Worm (Caenorhabditis elegans) whole organism, early embryonic: ENCODE data around the gene lgc-12.

ENCODE experiments used
- B0310.2 ChIP-seq: sonication (generic microtip); optimal IDR thresholded peaks from 2 replicates; lab custom pipeline; 2016; ENCODE audit warnings: mild to moderate bottlenecking, missing genetic modification characterization, missing compliant biosample characterization
- F13C5.2 ChIP-seq: sonication (generic microtip); optimal IDR thresholded peaks from 2 replicates; lab custom pipeline; 2017; ENCODE audit warnings: mild to moderate bottlenecking, missing genetic modification characterization, inconsistent platforms, missing compliant biosample characterization
- aly-1 ChIP-seq: sonication (generic microtip); optimal IDR thresholded peaks from 2 replicates; lab custom pipeline; 2016; ENCODE audit warnings: missing genetic modification characterization, missing compliant biosample characterization
- ama-1 ChIP-seq: fragments of 150-350 bp; optimal IDR thresholded peaks from 2 replicates; lab custom pipeline; 2014
- ceh-13 ChIP-seq: fragments of 200-800 bp; sonication (Bioruptor generic); optimal IDR thresholded peaks from 2 replicates; lab custom pipeline; 2018; ENCODE audit warnings: mild to moderate bottlenecking, missing genetic modification characterization, missing compliant biosample characterization
- ceh-36 ChIP-seq: sonication (generic microtip); optimal IDR thresholded peaks from 2 replicates; lab custom pipeline; 2016; ENCODE audit warnings: missing genetic modification characterization, inconsistent platforms, missing compliant biosample characterization
- ets-7 ChIP-seq: sonication (generic microtip); optimal IDR thresholded peaks from 2 replicates; lab custom pipeline; 2016; ENCODE audit warnings: missing genotype, missing genetic modification characterization, missing compliant biosample characterization
- flt-1 ChIP-seq: fragments of 200-800 bp; sonication (Bioruptor generic); IDR thresholded peaks from 2 replicates; pipeline ENCODE4 v1.3.6; 2022; ENCODE audit warnings: missing genetic modification characterization, missing compliant biosample characterization
- hmbx-1 ChIP-seq: sonication (generic microtip); optimal IDR thresholded peaks from 2 replicates; lab custom pipeline; 2016; ENCODE audit warnings: mild to moderate bottlenecking, missing genetic modification characterization, missing compliant biosample characterization
- hmg-4 ChIP-seq: fragments of 200-800 bp; sonication (Bioruptor generic); optimal IDR thresholded peaks from 2 replicates; lab custom pipeline; 2018; ENCODE audit warnings: mild to moderate bottlenecking, missing genetic modification characterization, missing compliant biosample characterization
- hnd-1 ChIP-seq: sonication (generic microtip); optimal IDR thresholded peaks from 2 replicates; lab custom pipeline; 2016; ENCODE audit warnings: missing genetic modification characterization, missing compliant biosample characterization
- pes-1 ChIP-seq: fragments of 200-800 bp; sonication (Bioruptor generic); IDR thresholded peaks from 2 replicates; pipeline ENCODE4 v1.3.6; 2022; ENCODE audit warnings: missing genetic modification reagents, missing genetic modification characterization, missing compliant biosample characterization
- scrt-1 ChIP-seq: fragments of 200-800 bp; sonication (Bioruptor generic); IDR thresholded peaks from 2 replicates; pipeline ENCODE4 v1.3.6; 2022; ENCODE audit warnings: missing genetic modification characterization, missing compliant biosample characterization
- sea-1 ChIP-seq: fragments of 200-800 bp; sonication (Bioruptor generic); conservative IDR thresholded peaks from 2 replicates; pipeline ENCODE4 v1.3.6; 2022; ENCODE audit warnings: missing genetic modification characterization, missing compliant biosample characterization
- tbx-11 ChIP-seq: fragments of 200-800 bp; sonication (Bioruptor generic); IDR thresholded peaks from 2 replicates; pipeline ENCODE4 v1.3.6; 2022; ENCODE audit warnings: missing genetic modification characterization, missing compliant biosample characterization
- tbx-37 ChIP-seq: fragments of 200-800 bp; sonication (Bioruptor generic); conservative IDR thresholded peaks from 2 replicates; pipeline ENCODE4 v1.3.6; 2022; ENCODE audit warnings: missing genetic modification reagents, missing genetic modification characterization, missing compliant biosample characterization
- tra-4 ChIP-seq: sonication (generic microtip); optimal IDR thresholded peaks from 2 replicates; lab custom pipeline; 2017; ENCODE audit warnings: missing genetic modification characterization, missing compliant biosample characterization

The lgc-12 gene

ce11 chrIII:7572781-7573400, 10.9 kb downstream of the lgc-12 start, which contains the start of the genes rpl-9 and lpd-7:
TSS of gene rpl-9 (minus strand) at chrIII:7572831.
TSS of gene lpd-7 (plus strand) at chrIII:7573350.
- TF ChIP-seq hnd-1 (tag; lab: Kevin White, UChicago) (no peak), scrt-1 (no peak), flt-1 (GFP tag; lab: Robert Waterston, UW) (no peak), F13C5.2 (tag; lab: Kevin White, UChicago) (peak; percentile 71)

ce11 chrIII:7579324-7579723, 17.4 kb downstream of the lgc-12 start, which contains the start of gene mfsd-6:
TSS of gene mfsd-6 (minus strand) at chrIII:7579411.
- TF ChIP-seq scrt-1 (no peak), tra-4 (tag; lab: Kevin White, UChicago) (no peak), hmbx-1 (tag; lab: Kevin White, UChicago) (no peak), B0310.2 (tag; lab: Kevin White, UChicago) (no peak), ceh-13 (no peak), ama-1 (lab: Kevin White, UChicago) (no peak), sea-1 (GFP tag; lab: Robert Waterston, UW) (no peak), F13C5.2 (tag; lab: Kevin White, UChicago) (no peak), tbx-11 (no peak), flt-1 (GFP tag; lab: Robert Waterston, UW) (no peak), ceh-36 (tag; lab: Kevin White, UChicago) (no peak), aly-1 (tag; lab: Kevin White, UChicago) (no peak), hnd-1 (tag; lab: Kevin White, UChicago) (no peak), tbx-37 (no peak), hmg-4 (GFP tag; lab: Kevin White, UChicago) (no peak), ets-7 (tag; lab: Kevin White, UChicago) (no peak), pes-1 (GFP tag; lab: Robert Waterston, UW) (no peak)

ce11 chrIII:7580586-7580985, 18.6 kb downstream of the lgc-12 start:
- TF ChIP-seq ceh-36 (tag; lab: Kevin White, UChicago), result no peak
- no peak for TF ChIP-seq aly-1 (tag; lab: Kevin White, UChicago)
- TF ChIP-seq scrt-1, result no peak
- no peak for TF ChIP-seq sea-1 (GFP tag; lab: Robert Waterston, UW)
- TF ChIP-seq tbx-11, result no peak
- TF ChIP-seq hnd-1 (tag; lab: Kevin White, UChicago), result no peak
- TF ChIP-seq F13C5.2 (tag; lab: Kevin White, UChicago), result no peak
- TF ChIP-seq hmg-4 (GFP tag; lab: Kevin White, UChicago), result no peak
- TF ChIP-seq flt-1 (GFP tag; lab: Robert Waterston, UW), result no peak
- TF ChIP-seq ama-1 (lab: Kevin White, UChicago), result no peak
- no peak for TF ChIP-seq tra-4 (tag; lab: Kevin White, UChicago)
- no peak for TF ChIP-seq B0310.2 (tag; lab: Kevin White, UChicago)
- TF ChIP-seq ceh-13, result no peak
- TF ChIP-seq hmbx-1 (tag; lab: Kevin White, UChicago), result no peak
- TF ChIP-seq ets-7 (tag; lab: Kevin White, UChicago), result no peak
- no peak for TF ChIP-seq tbx-37
- no peak for TF ChIP-seq pes-1 (GFP tag; lab: Robert Waterston, UW)

- no peak for TF ChIP-seq tbx-37
- TF ChIP-seq scrt-1, result no peak
- no peak for TF ChIP-seq hmbx-1 (tag; lab: Kevin White, UChicago)
- TF ChIP-seq sea-1 (GFP tag; lab: Robert Waterston, UW), result no peak
- no peak for TF ChIP-seq aly-1 (tag; lab: Kevin White, UChicago)
- no peak for TF ChIP-seq ama-1 (lab: Kevin White, UChicago)
- no peak for TF ChIP-seq flt-1 (GFP tag; lab: Robert Waterston, UW)
- no peak for TF ChIP-seq B0310.2 (tag; lab: Kevin White, UChicago)
Measured at ce11 chrIII:7582885-7583284, 20.9 kb downstream of the lgc-12 start, which contains the start of gene R13A5.10. TSS of gene R13A5.10 (minus strand) at chrIII:7582985.

ce11 chrIII:7584131-7584646, 22.2 kb downstream of the lgc-12 start, which contains the start of gene cup-5:
TSS of gene cup-5 (plus strand) at chrIII:7584181.
- no peak for TF ChIP-seq hmbx-1 (tag; lab: Kevin White, UChicago)
- no peak for TF ChIP-seq ceh-13
- no peak for TF ChIP-seq B0310.2 (tag; lab: Kevin White, UChicago)
- TF ChIP-seq tbx-11, result no peak
- no peak for TF ChIP-seq tbx-37
- no peak for TF ChIP-seq scrt-1
- no peak for TF ChIP-seq F13C5.2 (tag; lab: Kevin White, UChicago)
- no peak for TF ChIP-seq ceh-36 (tag; lab: Kevin White, UChicago)
- TF ChIP-seq aly-1 (tag; lab: Kevin White, UChicago), result no peak
- no peak for TF ChIP-seq pes-1 (GFP tag; lab: Robert Waterston, UW)
- no peak for TF ChIP-seq ets-7 (tag; lab: Kevin White, UChicago)
- no peak for TF ChIP-seq hmg-4 (GFP tag; lab: Kevin White, UChicago)

- TF ChIP-seq ama-1 (lab: Kevin White, UChicago) (no peak), hmbx-1 (tag; lab: Kevin White, UChicago) (no peak), tbx-37 (no peak), ceh-36 (tag; lab: Kevin White, UChicago) (no peak)
Measured at ce11 chrIII:7588214-7588613, 26.2 kb downstream of the lgc-12 start, which contains the start of gene R13A5.15. TSS of gene R13A5.15 (minus strand) at chrIII:7588314.

ce11 chrIII:7593285-7593928, 31.4 kb downstream of the lgc-12 start, which contains the start of gene R13A5.11:
TSS of gene R13A5.11 (minus strand) at chrIII:7593335.
- no peak for TF ChIP-seq scrt-1
- no peak for TF ChIP-seq ama-1 (lab: Kevin White, UChicago)
- no peak for TF ChIP-seq hmbx-1 (tag; lab: Kevin White, UChicago)
- TF ChIP-seq pes-1 (GFP tag; lab: Robert Waterston, UW), result no peak
- no peak for TF ChIP-seq ceh-36 (tag; lab: Kevin White, UChicago)
